Fruit fly (Drosophila melanogaster) whole organism, embryonic: Measurements from ENCODE around the gene side-III.

Experiments used
- ATbp ChIP-seq: fragments of 200-800 bp; sonication (Bioruptor generic); optimal IDR thresholded peaks from 2 replicates; lab custom pipeline; 2017; ENCODE audit warnings: missing biosample characterization, mild to moderate bottlenecking, missing genetic modification characterization, missing genetic modification reagents
- Atf-2 ChIP-seq: fragments of 200-800 bp; sonication (Bioruptor generic); optimal IDR thresholded peaks from 2 replicates; lab custom pipeline; 2016; ENCODE audit warnings: missing biosample characterization, missing genetic modification characterization
- B-H1 ChIP-seq: fragments of 200-800 bp; sonication (Bioruptor generic); IDR thresholded peaks from 3 replicates; pipeline ENCODE4 v1.3.6; 2022; ENCODE audit warnings: missing biosample characterization, missing genetic modification characterization
- B-H2 ChIP-seq: fragments of 200-800 bp; sonication (Bioruptor generic); optimal IDR thresholded peaks from 2 replicates; lab custom pipeline; 2018; ENCODE audit warnings: missing biosample characterization, mild to moderate bottlenecking, missing genetic modification characterization
- Bteb2 ChIP-seq: fragments of 200-800 bp; sonication (Bioruptor generic); optimal IDR thresholded peaks from 2 replicates; lab custom pipeline; 2016; ENCODE audit warnings: missing biosample characterization, missing genetic modification characterization
- C15 ChIP-seq: fragments of 200-800 bp; sonication (Bioruptor generic); IDR thresholded peaks from 3 replicates; pipeline ENCODE4 v1.3.6; 2022; ENCODE audit warnings: missing biosample characterization, missing genetic modification characterization
- CG11398 ChIP-seq: fragments of 200-800 bp; sonication (Bioruptor generic); optimal IDR thresholded peaks from 2 replicates; lab custom pipeline; 2016; ENCODE audit warnings: missing biosample characterization, missing genetic modification characterization
- CG11504 ChIP-seq: fragments of 200-800 bp; sonication (Bioruptor generic); optimal IDR thresholded peaks from 3 replicates; lab custom pipeline; 2019; ENCODE audit warnings: missing biosample characterization, mild to moderate bottlenecking, missing genetic modification characterization, moderate library complexity
- CG12219 ChIP-seq: fragments of 200-800 bp; sonication (Bioruptor generic); optimal IDR thresholded peaks from 3 replicates; lab custom pipeline; 2018; ENCODE audit warnings: missing biosample characterization, mild to moderate bottlenecking, missing genetic modification characterization
- CG16815 ChIP-seq: fragments of 200-800 bp; sonication (Bioruptor generic); optimal IDR thresholded peaks from 3 replicates; lab custom pipeline; 2017; ENCODE audit warnings: missing biosample characterization, mild to moderate bottlenecking, missing genetic modification characterization
- CG17359 ChIP-seq: fragments of 200-800 bp; sonication (Bioruptor generic); optimal IDR thresholded peaks from 3 replicates; lab custom pipeline; 2018; ENCODE audit warnings: missing biosample characterization, mild to moderate bottlenecking, missing genetic modification characterization, moderate library complexity
- CG17612 ChIP-seq: fragments of 200-800 bp; sonication (Bioruptor generic); IDR thresholded peaks from 2 replicates; pipeline ENCODE4 v1.3.6; 2022; ENCODE audit warnings: missing biosample characterization, missing genetic modification characterization
- CG18011 ChIP-seq: fragments of 200-800 bp; sonication (Bioruptor generic); optimal IDR thresholded peaks from 2 replicates; lab custom pipeline; 2017; ENCODE audit warnings: missing biosample characterization, missing genetic modification characterization, mild to moderate bottlenecking, moderate library complexity, missing genotype
- CG30403 ChIP-seq: fragments of 200-800 bp; sonication (Bioruptor generic); optimal IDR thresholded peaks from 3 replicates; lab custom pipeline; 2016; ENCODE audit warnings: missing biosample characterization, missing genetic modification characterization
- CG33213 ChIP-seq: fragments of 200-800 bp; sonication (Bioruptor generic); optimal IDR thresholded peaks from 3 replicates; lab custom pipeline; 2016; ENCODE audit warnings: missing biosample characterization, missing genetic modification characterization
- CG3847 ChIP-seq: fragments of 200-800 bp; sonication (Bioruptor generic); IDR thresholded peaks from 2 replicates; pipeline ENCODE4 v1.3.6; 2022; ENCODE audit warnings: missing biosample characterization, missing genetic modification characterization
- CG4328 ChIP-seq: fragments of 200-800 bp; sonication (Bioruptor generic); optimal IDR thresholded peaks from 3 replicates; lab custom pipeline; 2017; ENCODE audit warnings: missing biosample characterization, missing genetic modification reagents, missing genetic modification characterization
- CG43689 ChIP-seq: fragments of 200-800 bp; sonication (Bioruptor generic); IDR thresholded peaks from 2 replicates; pipeline ENCODE4 v1.3.6; 2022; ENCODE audit warnings: missing biosample characterization, missing genetic modification characterization
- CG6683 ChIP-seq: fragments of 200-800 bp; sonication (Bioruptor generic); optimal IDR thresholded peaks from 2 replicates; lab custom pipeline; 2017; ENCODE audit warnings: missing biosample characterization, mild to moderate bottlenecking, missing genetic modification characterization, missing genetic modification reagents
- CG6854 ChIP-seq: fragments of 200-800 bp; sonication (Bioruptor generic); optimal IDR thresholded peaks from 3 replicates; lab custom pipeline; 2017; ENCODE audit warnings: missing biosample characterization, mild to moderate bottlenecking, missing genetic modification characterization
- CG7745 ChIP-seq: fragments of 200-800 bp; sonication (Bioruptor generic); optimal IDR thresholded peaks from 2 replicates; lab custom pipeline; 2018; ENCODE audit warnings: missing biosample characterization, mild to moderate bottlenecking, missing genetic modification characterization, moderate library complexity
- CG7963 ChIP-seq: fragments of 200-800 bp; sonication (Bioruptor generic); IDR thresholded peaks from 3 replicates; pipeline ENCODE4 v1.3.6; 2022; ENCODE audit warnings: missing biosample characterization, missing genetic modification characterization; ENCODE audit not compliant: partially characterized antibody
- CG9609 ChIP-seq: fragments of 200-800 bp; sonication (Bioruptor generic); optimal IDR thresholded peaks from 3 replicates; lab custom pipeline; 2016; ENCODE audit warnings: missing biosample characterization, missing genetic modification characterization
- CkIIα-i1 ChIP-seq: fragments of 200-800 bp; sonication (Bioruptor generic); IDR thresholded peaks from 2 replicates; pipeline ENCODE4 v1.3.6; 2022; ENCODE audit warnings: missing biosample characterization, missing genetic modification characterization
- Dp ChIP-seq: fragments of 200-800 bp; sonication (Bioruptor generic); optimal IDR thresholded peaks from 2 replicates; lab custom pipeline; 2018; ENCODE audit warnings: missing biosample characterization, mild to moderate bottlenecking, missing genetic modification characterization, moderate library complexity
- HLHmδ ChIP-seq: fragments of 200-800 bp; sonication (Bioruptor generic); optimal IDR thresholded peaks from 2 replicates; lab custom pipeline; 2018; ENCODE audit warnings: missing biosample characterization, mild to moderate bottlenecking, missing genetic modification characterization, moderate library complexity
- Hmx ChIP-seq: fragments of 200-800 bp; sonication (Bioruptor generic); optimal IDR thresholded peaks from 2 replicates; lab custom pipeline; 2016; ENCODE audit warnings: missing biosample characterization, missing genetic modification characterization
- Hr3 ChIP-seq: fragments of 200-800 bp; sonication (Bioruptor generic); optimal IDR thresholded peaks from 3 replicates; lab custom pipeline; 2016; ENCODE audit warnings: missing biosample characterization, missing genetic modification characterization
- NK7.1 ChIP-seq: fragments of 200-800 bp; sonication (Bioruptor generic); optimal IDR thresholded peaks from 3 replicates; lab custom pipeline; 2016; ENCODE audit warnings: missing biosample characterization, missing genetic modification characterization
- Nf-YB ChIP-seq: fragments of 200-800 bp; sonication (Bioruptor generic); optimal IDR thresholded peaks from 3 replicates; lab custom pipeline; 2019; ENCODE audit warnings: missing biosample characterization, mild to moderate bottlenecking, missing genetic modification characterization, moderate library complexity
- Oaz ChIP-seq: fragments of 200-800 bp; sonication (Bioruptor generic); IDR thresholded peaks from 2 replicates; pipeline ENCODE4 v1.3.6; 2022; ENCODE audit warnings: missing biosample characterization, missing genetic modification characterization
- PHDP ChIP-seq: fragments of 200-800 bp; sonication (Bioruptor generic); optimal IDR thresholded peaks from 3 replicates; lab custom pipeline; 2018; ENCODE audit warnings: missing biosample characterization, mild to moderate bottlenecking, missing genetic modification characterization, moderate library complexity
- Sry-β ChIP-seq: fragments of 200-800 bp; sonication (Bioruptor generic); optimal IDR thresholded peaks from 2 replicates; lab custom pipeline; 2018; ENCODE audit warnings: missing biosample characterization, mild to moderate bottlenecking, missing genetic modification characterization, moderate library complexity
- Xrp1 ChIP-seq: fragments of 200-800 bp; sonication (Bioruptor generic); IDR thresholded peaks from 2 replicates; pipeline ENCODE4 v1.3.6; 2022; ENCODE audit warnings: missing biosample characterization, missing genetic modification characterization
- chif ChIP-seq, 2 experiments: fragments of 200-800 bp; sonication (Bioruptor generic); optimal IDR thresholded peaks; 3 replicates each; lab custom pipeline; 2016; ENCODE audit warnings: missing biosample characterization in 2 of 2, missing genetic modification characterization in 2 of 2
- cwo ChIP-seq: fragments of 200-800 bp; sonication (Bioruptor generic); optimal IDR thresholded peaks from 3 replicates; lab custom pipeline; 2017; ENCODE audit warnings: missing biosample characterization, missing genetic modification characterization, mild to moderate bottlenecking, moderate library complexity, missing genetic modification reagents
- danr ChIP-seq: fragments of 200-800 bp; sonication (Bioruptor generic); IDR thresholded peaks from 2 replicates; pipeline ENCODE4 v1.3.6; 2022; ENCODE audit warnings: missing biosample characterization, missing genetic modification characterization
- disco-r ChIP-seq: fragments of 200-800 bp; sonication (Bioruptor generic); optimal IDR thresholded peaks from 2 replicates; lab custom pipeline; 2016; ENCODE audit warnings: missing biosample characterization, missing genetic modification characterization
- dm ChIP-seq: fragments of 200-800 bp; sonication (Bioruptor generic); optimal IDR thresholded peaks from 3 replicates; lab custom pipeline; 2016; ENCODE audit warnings: missing biosample characterization, missing genetic modification characterization
- emc ChIP-seq: fragments of 200-800 bp; sonication (Bioruptor generic); optimal IDR thresholded peaks from 2 replicates; lab custom pipeline; 2016; ENCODE audit warnings: missing biosample characterization, missing genetic modification characterization
- fd96Cb ChIP-seq: fragments of 200-800 bp; sonication (Bioruptor generic); optimal IDR thresholded peaks from 2 replicates; lab custom pipeline; 2018; ENCODE audit warnings: missing biosample characterization, mild to moderate bottlenecking, missing genetic modification characterization, moderate library complexity
- hth ChIP-seq: fragments of >200 bp; optimal IDR thresholded peaks from 2 replicates; lab custom pipeline; 2017; ENCODE audit warnings: inconsistent platforms
- ind ChIP-seq: fragments of 200-800 bp; sonication (Bioruptor generic); optimal IDR thresholded peaks from 3 replicates; lab custom pipeline; 2016; ENCODE audit warnings: missing biosample characterization, missing genetic modification characterization
- onecut ChIP-seq: fragments of 200-800 bp; sonication (Bioruptor generic); IDR thresholded peaks from 2 replicates; pipeline ENCODE4 v1.3.6; 2022; ENCODE audit warnings: missing biosample characterization, missing genetic modification characterization
- phol ChIP-seq: fragments of 200-800 bp; sonication (Bioruptor generic); optimal IDR thresholded peaks from 3 replicates; lab custom pipeline; 2018; ENCODE audit warnings: missing biosample characterization, mild to moderate bottlenecking, missing genetic modification characterization, moderate library complexity
- ro ChIP-seq: fragments of 200-800 bp; sonication (Bioruptor generic); IDR thresholded peaks from 2 replicates; pipeline ENCODE4 v1.3.6; 2022; ENCODE audit warnings: missing biosample characterization, missing genetic modification characterization
- scrt ChIP-seq: fragments of 200-800 bp; sonication (Bioruptor generic); optimal IDR thresholded peaks from 2 replicates; lab custom pipeline; 2018; ENCODE audit warnings: missing biosample characterization, mild to moderate bottlenecking, missing genetic modification characterization, moderate library complexity
- sim ChIP-seq: fragments of 200-800 bp; sonication (Bioruptor generic); IDR thresholded peaks from 2 replicates; pipeline ENCODE4 v1.3.6; 2022; ENCODE audit warnings: missing biosample characterization, missing genetic modification characterization
- slbo ChIP-seq: fragments of 200-800 bp; sonication (Bioruptor generic); IDR thresholded peaks from 2 replicates; pipeline ENCODE4 v1.3.6; 2022; ENCODE audit warnings: missing biosample characterization, missing genetic modification characterization
- slp2 ChIP-seq: fragments of 200-800 bp; sonication (Bioruptor generic); optimal IDR thresholded peaks from 2 replicates; lab custom pipeline; 2016; ENCODE audit warnings: missing biosample characterization, missing genetic modification characterization
- vfl ChIP-seq: fragments of 200-800 bp; sonication (Bioruptor generic); optimal IDR thresholded peaks from 2 replicates; lab custom pipeline; 2016; ENCODE audit warnings: missing biosample characterization, missing genetic modification characterization
- z ChIP-seq: fragments of 200-800 bp; sonication (Bioruptor generic); IDR thresholded peaks from 3 replicates; pipeline ENCODE4 v1.3.6; 2022; ENCODE audit warnings: missing biosample characterization, missing genetic modification characterization

Gene side-III

DNA sequence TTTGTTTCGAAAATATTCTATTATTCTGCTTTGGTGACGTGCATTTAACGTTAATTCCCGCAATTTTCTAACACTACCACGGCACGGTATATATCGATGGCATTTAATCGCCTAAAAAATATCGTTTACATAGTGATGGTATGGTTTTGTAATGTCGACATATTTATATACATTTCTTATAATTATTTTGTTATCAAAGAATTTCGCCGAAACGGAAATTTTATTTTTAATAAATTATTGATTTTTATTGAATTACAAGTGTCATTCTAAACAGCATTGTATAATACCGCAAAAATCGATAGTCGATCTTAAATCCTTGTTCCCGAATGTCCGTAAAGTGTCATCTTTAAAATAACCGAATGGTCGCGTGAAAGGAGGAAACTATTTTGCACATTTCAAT is 134.9 kb downstream of the side-III start, which contains the start of the genes Sec20 and dgrn (continued):
- TF ChIP-seq CG43689 (GFP tag; lab: Robert Waterston, UW) (no peak), CG6683 (GFP tag; lab: Kevin White, UChicago) (no peak), Dp (GFP tag; lab: Kevin White, UChicago) (peak; percentile 49), sim (GFP tag; lab: Robert Waterston, UW) (no peak), scrt (GFP tag; lab: Kevin White, UChicago) (no peak), CG6854 (GFP tag; lab: Kevin White, UChicago) (no peak), B-H1 (no peak), CG9609 (GFP tag; lab: Kevin White, UChicago) (peak; percentile 37), ro (GFP tag; lab: Robert Waterston, UW) (no peak), CG17612 (GFP tag; lab: Robert Waterston, UW) (no peak), CG11398 (GFP tag; lab: Kevin White, UChicago) (no peak), CG3847 (peak; percentile 77), CG30403 (GFP tag; lab: Kevin White, UChicago) (peak; percentile 84), Nf-YB (no peak), fd96Cb (tag; lab: Kevin White, UChicago) (peak; percentile 31), CG7745 (no peak), CG12219 (GFP tag; lab: Kevin White, UChicago) (no peak), chif (GFP tag; optimal IDR thresholded peaks at IDR 0.05; lab: Kevin White, UChicago) (no peak), CG4328 (peak; percentile 46), C15 (GFP tag; lab: Robert Waterston, UW) (no peak), ATbp (no peak), onecut (GFP tag; lab: Robert Waterston, UW) (peak; percentile 41), NK7.1 (GFP tag; lab: Kevin White, UChicago) (no peak), Hr3 (GFP tag; lab: Kevin White, UChicago) (peak; percentile 73), Oaz (GFP tag; lab: Robert Waterston, UW) (no peak), disco-r (GFP tag; lab: Kevin White, UChicago) (no peak), slp2 (GFP tag; lab: Kevin White, UChicago) (no peak), HLHmδ (GFP tag; lab: Kevin White, UChicago) (no peak), emc (no peak), danr (GFP tag; lab: Robert Waterston, UW) (peak; percentile 59), CG17359 (tag; lab: Kevin White, UChicago) (peak; percentile 29), CG7963 (GFP tag; lab: Robert Waterston, UW) (peak; percentile 84), B-H2 (peak; percentile 81), PHDP (peak; percentile 77), CG18011 (GFP tag; lab: Kevin White, UChicago) (no peak), hth (no peak), ind (peak; percentile 70), dm (GFP tag; lab: Kevin White, UChicago) (peak; percentile 48), Bteb2 (GFP tag; lab: Kevin White, UChicago) (peak; percentile 18), CG11504 (tag; lab: Kevin White, UChicago) (no peak), CkIIα-i1 (GFP tag; lab: Robert Waterston, UW) (no peak), Sry-β (GFP tag; lab: Kevin White, UChicago) (no peak), Hmx (GFP tag; lab: Kevin White, UChicago) (no peak), z (GFP tag; lab: Robert Waterston, UW) (no peak), Atf-2 (GFP tag; lab: Kevin White, UChicago) (no peak), CG33213 (peak; percentile 20), vfl (GFP tag; lab: Kevin White, UChicago) (peak; percentile 57), slbo (GFP tag; lab: Robert Waterston, UW) (peak; percentile 84), CG16815 (peak; percentile 35), Xrp1 (GFP tag; lab: Robert Waterston, UW) (peak; percentile 73), phol (tag; lab: Kevin White, UChicago) (peak; percentile 87), cwo (peak; percentile 31)
